Fruit fly (Drosophila melanogaster) whole organism, wandering third instar larva: ENCODE data around the gene CG31251.
A peak's percentile ranks its signal among the peaks of the same experiment; 100 is the strongest.

Source experiments
- Abd-B ChIP-seq: fragments of >200 bp; optimal IDR thresholded peaks from 2 replicates; lab custom pipeline; 2017; ENCODE audit warnings: missing biosample characterization, missing genetic modification characterization
- CG32264 ChIP-seq: fragments of 200-800 bp; sonication (Bioruptor generic); optimal IDR thresholded peaks from 2 replicates; lab custom pipeline; 2016; ENCODE audit warnings: missing biosample characterization, missing genetic modification characterization
- CG9705 ChIP-seq: fragments of 200-800 bp; sonication (Bioruptor generic); optimal IDR thresholded peaks from 2 replicates; lab custom pipeline; 2018; ENCODE audit warnings: missing biosample characterization, mild to moderate bottlenecking, missing genetic modification characterization
- CrebA ChIP-seq: fragments of 200-800 bp; sonication (Bioruptor generic); optimal IDR thresholded peaks from 2 replicates; lab custom pipeline; 2016; ENCODE audit warnings: missing biosample characterization, mild to moderate bottlenecking, missing genetic modification characterization, borderline replicate concordance
- Dfd ChIP-seq: fragments of >200 bp; optimal IDR thresholded peaks from 2 replicates; lab custom pipeline; 2017; ENCODE audit warnings: missing biosample characterization, missing genetic modification characterization
- Dif ChIP-seq: fragments of 200-275, 200-300 bp; sonication (Bioruptor generic); optimal IDR thresholded peaks from 2 replicates; lab custom pipeline; 2018; ENCODE audit warnings: missing biosample characterization, missing genetic modification characterization; ENCODE audit not compliant: partially characterized antibody
- GATAd ChIP-seq: sonication (Bioruptor generic); optimal IDR thresholded peaks from 2 replicates; lab custom pipeline; 2016; ENCODE audit warnings: missing biosample characterization, missing genetic modification characterization
- HLH106 ChIP-seq: fragments of 200-800 bp; optimal IDR thresholded peaks from 3 replicates; lab custom pipeline; 2019; ENCODE audit warnings: missing biosample characterization, mild to moderate bottlenecking, missing genetic modification characterization, moderate library complexity
- Hnf4 ChIP-seq: fragments of 200-800 bp; sonication (Bioruptor generic); optimal IDR thresholded peaks from 2 replicates; lab custom pipeline; 2016; ENCODE audit warnings: missing biosample characterization, mild to moderate bottlenecking, missing genetic modification characterization
- Hr78 ChIP-seq: fragments of >200 bp; optimal IDR thresholded peaks from 2 replicates; lab custom pipeline; 2017; ENCODE audit warnings: missing biosample characterization, missing genetic modification characterization
- Hr83 ChIP-seq: fragments of 200-300 bp; sonication (Bioruptor generic); optimal IDR thresholded peaks from 2 replicates; lab custom pipeline; 2016; ENCODE audit warnings: missing biosample characterization, mild to moderate bottlenecking, missing genetic modification characterization, moderate library complexity; ENCODE audit not compliant: poor library complexity, severe bottlenecking
- Jra ChIP-seq: sonication (Bioruptor generic); optimal IDR thresholded peaks from 2 replicates; lab custom pipeline; 2016; ENCODE audit warnings: missing biosample characterization, missing genetic modification characterization
- Mio ChIP-seq: sonication (Bioruptor generic); optimal IDR thresholded peaks from 2 replicates; lab custom pipeline; 2016; ENCODE audit warnings: missing biosample characterization, missing genetic modification characterization
- Myc ChIP-seq: fragments of >200 bp; optimal IDR thresholded peaks from 2 replicates; lab custom pipeline; 2017
- N ChIP-seq: fragments of >200 bp; optimal IDR thresholded peaks from 2 replicates; lab custom pipeline; 2018; ENCODE audit warnings: missing biosample characterization, missing external identifiers, missing genetic modification characterization
- OdsH ChIP-seq: fragments of 200-800 bp; sonication (Bioruptor generic); optimal IDR thresholded peaks from 2 replicates; lab custom pipeline; 2016; ENCODE audit warnings: missing biosample characterization, mild to moderate bottlenecking, missing genetic modification characterization
- Rel ChIP-seq, 2 experiments: fragments of 200-800 bp; sonication (Bioruptor generic) in 1 of 2; optimal IDR thresholded peaks; 2 replicates in 1 of 2; 3 replicates in 1 of 2; lab custom pipeline; 2016 to 2019; ENCODE audit warnings: mild to moderate bottlenecking in 2 of 2, missing biosample characterization in 2 of 2, missing genetic modification characterization in 2 of 2, moderate library complexity in 1 of 2
- Sp1 ChIP-seq: fragments of 200-800 bp; sonication (Bioruptor generic); optimal IDR thresholded peaks from 3 replicates; lab custom pipeline; 2019; ENCODE audit warnings: missing biosample characterization, mild to moderate bottlenecking, missing genetic modification characterization, moderate library complexity
- Vsx2 ChIP-seq: fragments of 200-300, 225-300 bp; sonication (Bioruptor generic); optimal IDR thresholded peaks from 2 replicates; lab custom pipeline; 2018; ENCODE audit warnings: missing biosample characterization, missing genetic modification characterization; ENCODE audit not compliant: partially characterized antibody
- br ChIP-seq: fragments of 200-800 bp; sonication (Bioruptor generic); optimal IDR thresholded peaks from 2 replicates; lab custom pipeline; 2016; ENCODE audit warnings: missing biosample characterization, missing genetic modification characterization
- brk ChIP-seq: fragments of 200-800 bp; sonication (Bioruptor generic); optimal IDR thresholded peaks from 2 replicates; lab custom pipeline; 2016; ENCODE audit warnings: missing biosample characterization, mild to moderate bottlenecking, missing genetic modification characterization
- dl ChIP-seq, 2 experiments: fragments of 175-275, 200-275 bp in 1 of 2; fragments of 200-275 bp in 1 of 2; sonication (Bioruptor generic); optimal IDR thresholded peaks; lab custom pipeline; 2018; ENCODE audit warnings: mild to moderate bottlenecking in 2 of 2, missing biosample characterization in 2 of 2, missing genetic modification characterization in 2 of 2, moderate library complexity in 2 of 2; ENCODE audit not compliant: partially characterized antibody in 2 of 2, insufficient read depth in 1 of 2
- dmrt93B ChIP-seq: fragments of 200-800 bp; sonication (Bioruptor generic); optimal IDR thresholded peaks from 2 replicates; lab custom pipeline; 2018; ENCODE audit warnings: missing biosample characterization, mild to moderate bottlenecking, missing genetic modification characterization
- dsf ChIP-seq: sonication (Bioruptor generic); optimal IDR thresholded peaks from 2 replicates; lab custom pipeline; 2016; ENCODE audit warnings: missing biosample characterization, missing genetic modification characterization, borderline replicate concordance
- ey ChIP-seq: fragments of 200-800 bp; sonication (Bioruptor generic); optimal IDR thresholded peaks from 2 replicates; lab custom pipeline; 2016; ENCODE audit warnings: missing biosample characterization, missing genetic modification characterization
- foxo ChIP-seq, 2 experiments: fragments of 200-800 bp; sonication (Bioruptor generic); optimal IDR thresholded peaks; 2 replicates in 1 of 2; 3 replicates in 1 of 2; lab custom pipeline; 2016 to 2017; ENCODE audit warnings: missing biosample characterization in 2 of 2, missing genetic modification characterization in 2 of 2
- fru ChIP-seq: fragments of 200-800 bp; sonication (Bioruptor generic); optimal IDR thresholded peaks from 3 replicates; lab custom pipeline; 2016; ENCODE audit warnings: missing biosample characterization, mild to moderate bottlenecking, missing genetic modification characterization
- h ChIP-seq: fragments of 200-800 bp; sonication (Bioruptor generic); optimal IDR thresholded peaks from 3 replicates; lab custom pipeline; 2016; ENCODE audit warnings: missing biosample characterization, mild to moderate bottlenecking, missing genetic modification characterization
- jim ChIP-seq: fragments of 175-275, 200-325 bp; sonication (Bioruptor generic); optimal IDR thresholded peaks from 2 replicates; lab custom pipeline; 2016; ENCODE audit warnings: missing biosample characterization, mild to moderate bottlenecking, missing genetic modification characterization
- lola ChIP-seq: fragments of >200 bp; optimal IDR thresholded peaks from 2 replicates; lab custom pipeline; 2017; ENCODE audit warnings: missing biosample characterization, missing genetic modification characterization
- pan ChIP-seq: fragments of >200 bp; optimal IDR thresholded peaks from 2 replicates; lab custom pipeline; 2017
- psq ChIP-seq: fragments of 200-800 bp; sonication (Bioruptor generic); optimal IDR thresholded peaks from 3 replicates; lab custom pipeline; 2017; ENCODE audit warnings: missing biosample characterization, mild to moderate bottlenecking, missing genetic modification characterization, moderate library complexity
- rgr ChIP-seq: fragments of 200-800 bp; sonication (Bioruptor generic); optimal IDR thresholded peaks from 3 replicates; lab custom pipeline; 2016; ENCODE audit warnings: missing biosample characterization, mild to moderate bottlenecking, missing genetic modification characterization
- sage ChIP-seq: fragments of 200-800 bp; sonication (Bioruptor generic); optimal IDR thresholded peaks from 2 replicates; lab custom pipeline; 2016; ENCODE audit warnings: missing biosample characterization, mild to moderate bottlenecking, missing genetic modification characterization
- sv ChIP-seq: fragments of 200-800 bp; sonication (Bioruptor generic); optimal IDR thresholded peaks from 3 replicates; lab custom pipeline; 2016; ENCODE audit warnings: missing biosample characterization, missing genetic modification characterization
- tai ChIP-seq: sonication (Bioruptor generic); optimal IDR thresholded peaks from 2 replicates; lab custom pipeline; 2016; ENCODE audit warnings: missing biosample characterization, missing genetic modification characterization
- usp ChIP-seq: fragments of >200 bp; optimal IDR thresholded peaks from 2 replicates; lab custom pipeline; 2017; ENCODE audit warnings: missing biosample characterization, missing genetic modification characterization
- woc ChIP-seq: sonication (Bioruptor generic); optimal IDR thresholded peaks from 2 replicates; lab custom pipeline; 2016; ENCODE audit warnings: missing biosample characterization, mild to moderate bottlenecking, missing genetic modification characterization

CG31251 gene

DNA sequence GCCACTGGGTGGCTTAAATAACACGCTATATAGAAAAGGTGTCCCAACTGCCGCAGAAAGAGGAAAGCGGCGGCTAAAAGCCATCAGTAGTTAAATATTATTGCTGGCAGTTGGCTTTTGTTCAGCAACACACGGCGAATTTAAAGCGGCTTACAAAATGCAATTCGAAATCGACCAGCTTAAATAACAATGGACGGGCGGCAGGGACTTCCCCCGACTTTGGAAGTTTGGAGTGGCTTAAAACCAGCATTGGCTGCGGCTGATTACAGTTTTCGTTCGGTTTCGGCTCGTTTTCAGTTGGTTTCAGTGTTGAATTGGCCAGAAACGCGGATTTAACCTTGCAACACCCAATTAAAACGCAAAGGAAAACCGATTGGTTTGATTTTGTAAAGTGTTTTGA is 20.4 kb upstream of the CG31251 start:
- no peak for TF ChIP-seq Rel (GFP tag; optimal IDR thresholded peaks at IDR 0.05; lab: Kevin White, UChicago)
- TF ChIP-seq Rel (tag; optimal IDR thresholded peaks at IDR 0.05; lab: Kevin White, UChicago), result peak; percentile 93
- no peak for TF ChIP-seq Myc (lab: Kevin White, UChicago)

DNA sequence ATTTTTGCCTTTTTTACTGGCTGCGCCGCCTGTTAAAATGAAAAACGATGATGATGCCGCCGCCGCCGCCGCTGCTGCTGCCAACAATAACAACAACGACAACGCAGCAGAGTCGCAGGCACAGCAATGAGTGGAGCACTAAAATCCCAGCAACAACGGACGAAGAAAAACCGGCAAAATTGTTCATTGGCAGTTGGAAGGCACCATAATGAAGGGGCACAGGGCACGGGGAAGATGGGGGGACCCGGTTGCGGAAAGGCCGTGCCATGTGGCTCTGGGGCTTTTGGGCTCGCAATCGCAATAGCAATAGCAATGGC is 19.8 kb upstream of the CG31251 start:
- TF ChIP-seq CG32264 (GFP tag; lab: Kevin White, UChicago), result no peak
- no peak for TF ChIP-seq Mio (GFP tag; lab: Kevin White, UChicago)
- no peak for TF ChIP-seq sv (GFP tag; lab: Kevin White, UChicago)
- TF ChIP-seq fru (GFP tag; lab: Kevin White, UChicago), result peak; percentile 54
- peak in 1 of 2 experiments; percentile 14 for TF ChIP-seq dl (GFP tag; optimal IDR thresholded peaks at IDR 0.05; lab: Kevin White, UChicago; ENCODE audit: insufficient read depth in 1 of 2, partially characterized antibody in 2 of 2)
- no peak for TF ChIP-seq Vsx2 (GFP tag; lab: Kevin White, UChicago)
- TF ChIP-seq Rel (GFP tag; optimal IDR thresholded peaks at IDR 0.05; lab: Kevin White, UChicago), result no peak
- peak; percentile 41 for TF ChIP-seq Rel (tag; optimal IDR thresholded peaks at IDR 0.05; lab: Kevin White, UChicago)
- no peak for TF ChIP-seq dmrt93B (GFP tag; lab: Kevin White, UChicago)

DNA sequence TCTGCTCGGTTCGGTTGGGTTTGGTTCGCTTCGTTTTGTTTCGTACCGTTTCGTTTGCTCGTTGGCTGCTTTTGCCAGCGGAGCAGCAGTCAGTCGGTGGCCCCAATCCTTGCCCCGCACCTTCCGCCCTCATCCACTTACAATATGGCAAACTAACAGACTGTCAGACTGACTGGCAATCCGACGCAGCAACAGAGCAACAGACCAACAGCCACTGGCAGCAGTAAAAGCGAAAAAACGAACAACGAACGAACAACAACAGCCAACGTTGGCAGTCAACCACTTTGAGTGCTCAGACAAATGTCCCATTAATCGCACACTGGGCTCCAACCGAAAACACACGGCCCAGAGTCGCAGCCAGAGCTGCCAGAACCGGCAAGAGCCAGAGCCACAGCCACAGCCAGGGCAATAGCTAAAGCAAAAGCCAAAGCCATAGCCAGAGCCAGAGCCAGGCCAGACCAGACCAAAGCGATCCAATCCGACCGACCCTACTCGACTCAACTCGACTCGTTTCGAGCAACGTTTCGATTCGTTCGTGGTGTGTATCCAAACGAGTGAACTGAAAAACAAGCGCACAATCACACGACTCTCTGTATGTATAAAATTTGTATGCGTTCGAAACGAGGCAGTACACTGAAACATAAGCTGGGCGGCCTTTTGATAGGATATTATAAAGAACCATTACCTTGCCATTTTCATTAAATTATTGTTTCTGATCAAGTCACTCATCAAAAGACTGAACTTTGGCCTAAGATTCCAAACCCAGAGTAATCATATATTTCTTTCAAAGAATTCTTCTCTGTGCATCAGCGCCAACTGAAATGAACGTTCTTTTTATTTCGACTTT is 19.2 kb upstream of the CG31251 start:
- TF ChIP-seq dmrt93B (GFP tag; lab: Kevin White, UChicago) (peak; percentile 99), fru (GFP tag; lab: Kevin White, UChicago) (peak; percentile 100), woc (GFP tag; lab: Kevin White, UChicago) (peak; percentile 99), psq (GFP tag; lab: Kevin White, UChicago) (peak; percentile 99), Abd-B (GFP tag; lab: Kevin White, UChicago) (no peak), HLH106 (tag; lab: Kevin White, UChicago) (peak; percentile 99), Hr78 (GFP tag; lab: Kevin White, UChicago) (no peak), usp (GFP tag; lab: Kevin White, UChicago) (peak; percentile 38), Jra (GFP tag; lab: Kevin White, UChicago) (peak; percentile 99), sv (GFP tag; lab: Kevin White, UChicago) (peak; percentile 99), rgr (GFP tag; lab: Kevin White, UChicago) (peak; percentile 100), Myc (lab: Kevin White, UChicago) (no peak), Rel (GFP tag; optimal IDR thresholded peaks at IDR 0.05; lab: Kevin White, UChicago) (peak; percentile 99), Rel (tag; optimal IDR thresholded peaks at IDR 0.05; lab: Kevin White, UChicago) (peak; percentile 89), h (GFP tag; lab: Kevin White, UChicago) (peak; percentile 100), Mio (GFP tag; lab: Kevin White, UChicago) (peak; percentile 96), Dfd (peak; percentile 95), CrebA (GFP tag; lab: Kevin White, UChicago) (peak; percentile 98), dl (GFP tag; optimal IDR thresholded peaks at IDR 0.05; lab: Kevin White, UChicago; ENCODE audit: insufficient read depth in 1 of 2, partially characterized antibody in 2 of 2) (no peak), dsf (peak; percentile 98), lola (GFP tag; lab: Kevin White, UChicago) (no peak), CG32264 (GFP tag; lab: Kevin White, UChicago) (peak; percentile 100), CG9705 (GFP tag; lab: Kevin White, UChicago) (peak; percentile 96), GATAd (peak; percentile 98), Hnf4 (GFP tag; lab: Kevin White, UChicago) (peak; percentile 100), pan (no peak), OdsH (peak; percentile 100), Hr83 (GFP tag; lab: Kevin White, UChicago) (peak; percentile 99), Dif (peak; percentile 9), ey (GFP tag; lab: Kevin White, UChicago) (peak; percentile 100), sage (GFP tag; lab: Kevin White, UChicago) (peak; percentile 99), foxo (GFP tag; optimal IDR thresholded peaks at IDR 0.05; lab: Kevin White, UChicago) (peak; percentile 99 to 100), br (GFP tag; lab: Kevin White, UChicago) (peak; percentile 100), N (GFP tag; lab: Kevin White, UChicago) (no peak), Vsx2 (GFP tag; lab: Kevin White, UChicago) (no peak), tai (peak; percentile 99), jim (GFP tag; lab: Kevin White, UChicago) (peak; percentile 76), brk (GFP tag; lab: Kevin White, UChicago) (peak; percentile 99), Sp1 (peak; percentile 100)
- TF ChIP-seq, all 38 proteins: peak for 30
